Fruit fly (Drosophila melanogaster) whole organism, embryonic: Measurements from ENCODE around the gene CG31800.

ENCODE experiments used
- Atf-2 ChIP-seq: fragments of 200-800 bp; sonication (Bioruptor generic); optimal IDR thresholded peaks from 2 replicates; lab custom pipeline; 2016; ENCODE audit warnings: missing biosample characterization, missing genetic modification characterization
- Blimp-1 ChIP-seq: fragments of 200-800 bp; sonication (Bioruptor generic); optimal IDR thresholded peaks from 3 replicates; lab custom pipeline; 2018; ENCODE audit warnings: missing biosample characterization, missing genetic modification characterization, mild to moderate bottlenecking, moderate library complexity, missing genetic modification reagents
- CG10209 ChIP-seq: fragments of 200-800 bp; sonication (Bioruptor generic); optimal IDR thresholded peaks from 3 replicates; lab custom pipeline; 2017; ENCODE audit warnings: missing biosample characterization, mild to moderate bottlenecking, missing genetic modification characterization, missing genetic modification reagents
- CG10979 ChIP-seq: fragments of 200-800 bp; sonication (Bioruptor generic); optimal IDR thresholded peaks from 2 replicates; lab custom pipeline; 2018; ENCODE audit warnings: missing biosample characterization, mild to moderate bottlenecking, missing genetic modification characterization, moderate library complexity
- CG11504 ChIP-seq: fragments of 200-800 bp; sonication (Bioruptor generic); optimal IDR thresholded peaks from 3 replicates; lab custom pipeline; 2019; ENCODE audit warnings: missing biosample characterization, mild to moderate bottlenecking, missing genetic modification characterization, moderate library complexity
- CG12219 ChIP-seq: fragments of 200-800 bp; sonication (Bioruptor generic); optimal IDR thresholded peaks from 3 replicates; lab custom pipeline; 2018; ENCODE audit warnings: missing biosample characterization, mild to moderate bottlenecking, missing genetic modification characterization
- CG13775 ChIP-seq: fragments of 200-800 bp; sonication (Bioruptor generic); optimal IDR thresholded peaks from 3 replicates; lab custom pipeline; 2017; ENCODE audit warnings: missing biosample characterization, mild to moderate bottlenecking, missing genetic modification characterization
- CG14860 ChIP-seq: fragments of 200-800 bp; sonication (Bioruptor generic); IDR thresholded peaks from 3 replicates; pipeline ENCODE4 v1.3.6; 2022; ENCODE audit warnings: missing biosample characterization, missing genetic modification characterization; ENCODE audit not compliant: partially characterized antibody
- CG17829 ChIP-seq: fragments of 200-800 bp; optimal IDR thresholded peaks from 2 replicates; lab custom pipeline; 2019; ENCODE audit warnings: missing biosample characterization, mild to moderate bottlenecking, missing genetic modification characterization, moderate library complexity
- CG18619 ChIP-seq: fragments of 200-800 bp; sonication (Bioruptor generic); optimal IDR thresholded peaks from 3 replicates; lab custom pipeline; 2017; ENCODE audit warnings: missing biosample characterization, mild to moderate bottlenecking, missing genetic modification characterization
- CG2889 ChIP-seq: fragments of 200-800 bp; sonication (Bioruptor generic); IDR thresholded peaks from 3 replicates; pipeline ENCODE4 v1.3.6; 2022; ENCODE audit warnings: missing biosample characterization, missing genetic modification characterization
- CG30431 ChIP-seq: fragments of 200-800 bp; sonication (Bioruptor generic); optimal IDR thresholded peaks from 2 replicates; lab custom pipeline; 2017; ENCODE audit warnings: missing biosample characterization, missing genetic modification characterization
- CG31388 ChIP-seq: fragments of 200-800 bp; sonication (Bioruptor generic); optimal IDR thresholded peaks from 2 replicates; lab custom pipeline; 2016; ENCODE audit warnings: missing biosample characterization, missing genetic modification characterization
- CG32772 ChIP-seq: fragments of 200-800 bp; sonication (Bioruptor generic); IDR thresholded peaks from 2 replicates; pipeline ENCODE4 v1.3.6; 2022; ENCODE audit warnings: missing biosample characterization, missing genetic modification characterization
- CG8388 ChIP-seq: fragments of 200-800 bp; sonication (Bioruptor generic); optimal IDR thresholded peaks from 2 replicates; lab custom pipeline; 2019; ENCODE audit warnings: missing biosample characterization, mild to moderate bottlenecking, missing genetic modification characterization, moderate library complexity
- CG9727 ChIP-seq: fragments of 200-800 bp; sonication (Bioruptor generic); optimal IDR thresholded peaks from 3 replicates; lab custom pipeline; 2017; ENCODE audit warnings: missing biosample characterization, mild to moderate bottlenecking, missing genetic modification characterization
- CoRest ChIP-seq: fragments of 200-800 bp; sonication (Bioruptor generic); optimal IDR thresholded peaks from 3 replicates; lab custom pipeline; 2018; ENCODE audit warnings: missing biosample characterization, mild to moderate bottlenecking, missing genetic modification characterization, moderate library complexity
- Dbx ChIP-seq: fragments of 200-800 bp; sonication (Bioruptor generic); IDR thresholded peaks from 3 replicates; pipeline ENCODE4 v1.3.6; 2022; ENCODE audit warnings: missing biosample characterization, missing genetic modification characterization
- Dek ChIP-seq: fragments of 200-800 bp; sonication (Bioruptor generic); optimal IDR thresholded peaks from 3 replicates; lab custom pipeline; 2019; ENCODE audit warnings: missing biosample characterization, mild to moderate bottlenecking, missing genetic modification characterization, moderate library complexity
- Dp ChIP-seq: fragments of 200-800 bp; sonication (Bioruptor generic); optimal IDR thresholded peaks from 2 replicates; lab custom pipeline; 2018; ENCODE audit warnings: missing biosample characterization, mild to moderate bottlenecking, missing genetic modification characterization, moderate library complexity
- HHEX ChIP-seq: fragments of 200-800 bp; sonication (Bioruptor generic); optimal IDR thresholded peaks from 3 replicates; lab custom pipeline; 2017; ENCODE audit warnings: missing biosample characterization, mild to moderate bottlenecking, missing genetic modification characterization, missing genetic modification reagents
- MESR4 ChIP-seq: fragments of 200-800 bp; sonication (Bioruptor generic); optimal IDR thresholded peaks from 2 replicates; lab custom pipeline; 2018; ENCODE audit warnings: missing biosample characterization, mild to moderate bottlenecking, missing genetic modification characterization, moderate library complexity
- Meics ChIP-seq: fragments of 200-800 bp; sonication (Bioruptor generic); optimal IDR thresholded peaks from 2 replicates; lab custom pipeline; 2017; ENCODE audit warnings: missing biosample characterization, mild to moderate bottlenecking, missing genetic modification characterization
- Nf-YA ChIP-seq: fragments of 200-800 bp; sonication (Bioruptor generic); IDR thresholded peaks from 2 replicates; pipeline ENCODE4 v1.3.6; 2022; ENCODE audit warnings: missing biosample characterization, missing genetic modification characterization
- Oaz ChIP-seq: fragments of 200-800 bp; sonication (Bioruptor generic); IDR thresholded peaks from 2 replicates; pipeline ENCODE4 v1.3.6; 2022; ENCODE audit warnings: missing biosample characterization, missing genetic modification characterization
- Opbp ChIP-seq: fragments of 200-800 bp; sonication (Bioruptor generic); IDR thresholded peaks from 3 replicates; pipeline ENCODE4 v1.3.6; 2022; ENCODE audit warnings: missing biosample characterization, missing genetic modification characterization; ENCODE audit not compliant: partially characterized antibody
- Taf1 ChIP-seq: fragments of 200-800 bp; sonication (Bioruptor generic); IDR thresholded peaks from 2 replicates; pipeline ENCODE4 v1.3.6; 2022; ENCODE audit warnings: missing biosample characterization, missing genetic modification characterization
- az2 ChIP-seq: fragments of 200-800 bp; sonication (Bioruptor generic); optimal IDR thresholded peaks from 3 replicates; lab custom pipeline; 2016; ENCODE audit warnings: missing biosample characterization, missing genetic modification characterization
- bsh ChIP-seq, 2 experiments: fragments of 200-800 bp; sonication (Bioruptor generic); optimal IDR thresholded peaks; 2 replicates each; lab custom pipeline; 2017 to 2018; ENCODE audit warnings: mild to moderate bottlenecking in 2 of 2, missing biosample characterization in 2 of 2, missing genetic modification characterization in 2 of 2, moderate library complexity in 1 of 2
- cg ChIP-seq: fragments of 200-800 bp; sonication (Bioruptor generic); optimal IDR thresholded peaks from 3 replicates; lab custom pipeline; 2019; ENCODE audit warnings: missing biosample characterization, mild to moderate bottlenecking, missing genetic modification characterization, moderate library complexity
- chif ChIP-seq, 2 experiments: fragments of 200-800 bp; sonication (Bioruptor generic); optimal IDR thresholded peaks; 3 replicates each; lab custom pipeline; 2016; ENCODE audit warnings: missing biosample characterization in 2 of 2, missing genetic modification characterization in 2 of 2
- fd96Cb ChIP-seq: fragments of 200-800 bp; sonication (Bioruptor generic); optimal IDR thresholded peaks from 2 replicates; lab custom pipeline; 2018; ENCODE audit warnings: missing biosample characterization, mild to moderate bottlenecking, missing genetic modification characterization, moderate library complexity
- gem ChIP-seq: fragments of 200-800 bp; sonication (Bioruptor generic); optimal IDR thresholded peaks from 2 replicates; lab custom pipeline; 2019; ENCODE audit warnings: missing biosample characterization, mild to moderate bottlenecking, missing genetic modification characterization, moderate library complexity
- gfzf ChIP-seq: fragments of 200-800 bp; sonication (Bioruptor generic); optimal IDR thresholded peaks from 2 replicates; lab custom pipeline; 2016; ENCODE audit warnings: missing biosample characterization, mild to moderate bottlenecking, missing genetic modification characterization, moderate library complexity
- klu ChIP-seq: fragments of 200-800 bp; sonication (Bioruptor generic); IDR thresholded peaks from 2 replicates; pipeline ENCODE4 v1.3.6; 2022; ENCODE audit warnings: missing biosample characterization, missing genetic modification characterization
- knrl ChIP-seq: fragments of 200-800 bp; sonication (Bioruptor generic); IDR thresholded peaks from 3 replicates; pipeline ENCODE4 v1.3.6; 2022; ENCODE audit warnings: missing biosample characterization, missing genetic modification characterization; ENCODE audit not compliant: partially characterized antibody
- lab ChIP-seq: fragments of 200-800 bp; sonication (Bioruptor generic); optimal IDR thresholded peaks from 3 replicates; lab custom pipeline; 2017; ENCODE audit warnings: missing biosample characterization, missing genetic modification characterization, mild to moderate bottlenecking, moderate library complexity, missing genetic modification reagents
- lola ChIP-seq, 3 experiments: fragments of >200 bp in 2 of 3; fragments of 200-800 bp in 1 of 3; sonication (Bioruptor generic) in 1 of 3; optimal IDR thresholded peaks; 2 replicates each; lab custom pipeline; 2017 to 2019; ENCODE audit warnings: missing biosample characterization in 3 of 3, missing genetic modification characterization in 3 of 3, mild to moderate bottlenecking in 1 of 3, moderate library complexity in 1 of 3
- luna ChIP-seq: fragments of 200-800 bp; sonication (Bioruptor generic); optimal IDR thresholded peaks from 2 replicates; lab custom pipeline; 2016; ENCODE audit warnings: missing biosample characterization, missing genetic modification characterization
- psq ChIP-seq: fragments of 200-800 bp; sonication (Bioruptor generic); optimal IDR thresholded peaks from 2 replicates; lab custom pipeline; 2017; ENCODE audit warnings: missing biosample characterization, missing genetic modification characterization
- rib ChIP-seq: fragments of 200-800 bp; sonication (Bioruptor generic); IDR thresholded peaks from 2 replicates; pipeline ENCODE4 v1.3.6; 2022; ENCODE audit warnings: missing biosample characterization, missing genetic modification characterization
- sima ChIP-seq: fragments of 200-800 bp; sonication (Bioruptor generic); optimal IDR thresholded peaks from 2 replicates; lab custom pipeline; 2016; ENCODE audit warnings: missing biosample characterization, missing genetic modification characterization
- slp2 ChIP-seq: fragments of 200-800 bp; sonication (Bioruptor generic); optimal IDR thresholded peaks from 2 replicates; lab custom pipeline; 2016; ENCODE audit warnings: missing biosample characterization, missing genetic modification characterization
- sqz ChIP-seq: fragments of 200-800 bp; sonication (Bioruptor generic); optimal IDR thresholded peaks from 3 replicates; lab custom pipeline; 2018; ENCODE audit warnings: missing biosample characterization, mild to moderate bottlenecking, missing genetic modification characterization
- tin ChIP-seq: fragments of 200-800 bp; sonication (Bioruptor generic); optimal IDR thresholded peaks from 3 replicates; lab custom pipeline; 2016; ENCODE audit warnings: missing biosample characterization, missing genetic modification characterization
- tna ChIP-seq: fragments of 200-800 bp; sonication (Bioruptor generic); IDR thresholded peaks from 2 replicates; pipeline ENCODE4 v1.3.6; 2022; ENCODE audit warnings: missing biosample characterization, missing genetic modification characterization; ENCODE audit not compliant: partially characterized antibody

Gene CG31800

dm6 chr2L:18987078-18987895 lies 47.1 kb downstream of the CG31800 start, which contains the start of the genes Swip-1 and EMC5 (continued):
- peak; percentile 56; the same call in 1 of the 2 replicates for TF ChIP-seq tna (GFP tag; lab: Robert Waterston, UW)
- peak; percentile 69 for TF ChIP-seq Dbx (GFP tag; lab: Robert Waterston, UW)
- peak; percentile 20 for TF ChIP-seq lab (GFP tag; lab: Kevin White, UChicago)
- peak; percentile 41; the same call in 2 of the 3 replicates for TF ChIP-seq Opbp (GFP tag; lab: Robert Waterston, UW)
- peak; percentile 62 for TF ChIP-seq CG8388 (GFP tag; lab: Kevin White, UChicago)
- TF ChIP-seq rib (GFP tag; lab: Robert Waterston, UW), result 0 out of 2 replicates have a peak, but pooled peaks have one; percentile 20
- TF ChIP-seq tin, result peak; percentile 56
- peak in 1 of 2 experiments; percentile 54 for TF ChIP-seq bsh (GFP tag; optimal IDR thresholded peaks at IDR 0.05; lab: Kevin White, UChicago)
- peak; percentile 49; the same call in 1 of the 2 replicates for TF ChIP-seq klu
- TF ChIP-seq CG10209 (GFP tag; lab: Kevin White, UChicago), result peak; percentile 63
- TF ChIP-seq knrl, result peak; percentile 44; the same call in 1 of the 3 replicates
- no peak for TF ChIP-seq CG2889 (GFP tag; lab: Robert Waterston, UW)
- no peak for TF ChIP-seq chif (GFP tag; optimal IDR thresholded peaks at IDR 0.05; lab: Kevin White, UChicago)
- TF ChIP-seq CG9727 (GFP tag; lab: Kevin White, UChicago), result peak; percentile 70
- TF ChIP-seq Blimp-1 (GFP tag; lab: Kevin White, UChicago), result peak; percentile 45
- no peak for TF ChIP-seq psq (GFP tag; lab: Kevin White, UChicago)
- TF ChIP-seq Taf1, result 0 out of 2 replicates have a peak, but pooled peaks have one; percentile 5
- peak; percentile 55 for TF ChIP-seq fd96Cb (tag; lab: Kevin White, UChicago)
- peak; percentile 73 for TF ChIP-seq MESR4
- no peak for TF ChIP-seq Oaz
- peak; percentile 21; the same call in 1 of the 3 replicates for TF ChIP-seq CG14860 (GFP tag; lab: Robert Waterston, UW)
- TF ChIP-seq lola (GFP tag; optimal IDR thresholded peaks at IDR 0.05; lab: Kevin White, UChicago), result peak in 1 of 3 experiments; percentile 72
- peak; percentile 9 for TF ChIP-seq CG31388
- TF ChIP-seq CG11504, result peak; percentile 75
- TF ChIP-seq CG32772, result peak; percentile 40; the same call in 1 of the 2 replicates
- peak; percentile 84 for TF ChIP-seq gem (tag; lab: Kevin White, UChicago)
- peak; percentile 68 for TF ChIP-seq Dek (tag; lab: Kevin White, UChicago)
- peak; percentile 77 for TF ChIP-seq CG17829 (tag; lab: Kevin White, UChicago)
- TF ChIP-seq sqz, result peak; percentile 38
- no peak for TF ChIP-seq Atf-2 (GFP tag; lab: Kevin White, UChicago)
- TF ChIP-seq CoRest (tag; lab: Kevin White, UChicago), result peak; percentile 88
- no peak for TF ChIP-seq CG30431 (GFP tag; lab: Kevin White, UChicago)
- no peak for TF ChIP-seq slp2 (GFP tag; lab: Kevin White, UChicago)
- peak; percentile 52 for TF ChIP-seq CG18619
- peak; percentile 60 for TF ChIP-seq Meics
- TF ChIP-seq az2 (GFP tag; lab: Kevin White, UChicago), result peak; percentile 56
- TF ChIP-seq HHEX (GFP tag; lab: Kevin White, UChicago), result peak; percentile 35
- TF ChIP-seq CG13775, result peak; percentile 76
- TF ChIP-seq sima (GFP tag; lab: Kevin White, UChicago), result no peak
- peak; percentile 11 for TF ChIP-seq CG12219 (GFP tag; lab: Kevin White, UChicago)
- TF ChIP-seq cg (GFP tag; lab: Kevin White, UChicago), result no peak
- no peak for TF ChIP-seq luna (GFP tag; lab: Kevin White, UChicago)
- TF ChIP-seq CG10979 (tag; lab: Kevin White, UChicago), result peak; percentile 56
- peak; percentile 64 for TF ChIP-seq Dp
- TF ChIP-seq gfzf (GFP tag; lab: Kevin White, UChicago), result peak; percentile 76
- 0 out of 2 replicates have a peak, but pooled peaks have one; percentile 32 for TF ChIP-seq Nf-YA
